Fruit fly (Drosophila melanogaster) whole organism, embryonic: ENCODE data around the gene EndoGI.

Experiments used
- CG10565 ChIP-seq: fragments of 200-800 bp; sonication (Bioruptor generic); optimal IDR thresholded peaks from 3 replicates; lab custom pipeline; 2016; ENCODE audit warnings: missing biosample characterization, mild to moderate bottlenecking, missing genetic modification characterization
- CG12155 ChIP-seq: fragments of 200-800 bp; sonication (Bioruptor generic); optimal IDR thresholded peaks from 3 replicates; lab custom pipeline; 2016; ENCODE audit warnings: missing biosample characterization, missing genetic modification characterization
- CG12219 ChIP-seq: fragments of 200-800 bp; sonication (Bioruptor generic); optimal IDR thresholded peaks from 3 replicates; lab custom pipeline; 2018; ENCODE audit warnings: missing biosample characterization, mild to moderate bottlenecking, missing genetic modification characterization
- CG12659 ChIP-seq: fragments of 200-800 bp; sonication (Bioruptor generic); optimal IDR thresholded peaks from 3 replicates; lab custom pipeline; 2017; ENCODE audit warnings: mild to moderate bottlenecking, missing biosample characterization, missing genetic modification reagents, missing genetic modification characterization
- CG14050 ChIP-seq: fragments of 200-800 bp; sonication (Bioruptor generic); IDR thresholded peaks from 3 replicates; pipeline ENCODE4 v1.3.6; 2022; ENCODE audit warnings: missing biosample characterization, missing genetic modification characterization
- CG1529 ChIP-seq: fragments of 200-800 bp; sonication (Bioruptor generic); optimal IDR thresholded peaks from 3 replicates; lab custom pipeline; 2018; ENCODE audit warnings: missing biosample characterization, missing genetic modification characterization
- CG15514 ChIP-seq: fragments of 200-800 bp; sonication (Bioruptor generic); optimal IDR thresholded peaks from 3 replicates; lab custom pipeline; 2017; ENCODE audit warnings: missing biosample characterization, missing genetic modification characterization, mild to moderate bottlenecking, moderate library complexity, missing genetic modification reagents
- CG16815 ChIP-seq: fragments of 200-800 bp; sonication (Bioruptor generic); optimal IDR thresholded peaks from 3 replicates; lab custom pipeline; 2017; ENCODE audit warnings: missing biosample characterization, mild to moderate bottlenecking, missing genetic modification characterization
- CG17385 ChIP-seq: fragments of 200-800 bp; sonication (Bioruptor generic); optimal IDR thresholded peaks from 3 replicates; lab custom pipeline; 2018; ENCODE audit warnings: missing biosample characterization, mild to moderate bottlenecking, missing genetic modification characterization
- CG1792 ChIP-seq: fragments of 200-800 bp; sonication (Bioruptor generic); optimal IDR thresholded peaks from 2 replicates; lab custom pipeline; 2016; ENCODE audit warnings: missing biosample characterization, missing genetic modification characterization
- CG3163 ChIP-seq: fragments of 200-800 bp; sonication (Bioruptor generic); optimal IDR thresholded peaks from 3 replicates; lab custom pipeline; 2016; ENCODE audit warnings: missing biosample characterization, missing genetic modification characterization
- CG3281 ChIP-seq: fragments of 200-800 bp; sonication (Bioruptor generic); optimal IDR thresholded peaks from 3 replicates; lab custom pipeline; 2017; ENCODE audit warnings: missing biosample characterization, mild to moderate bottlenecking, missing genetic modification characterization
- CG33213 ChIP-seq: fragments of 200-800 bp; sonication (Bioruptor generic); optimal IDR thresholded peaks from 3 replicates; lab custom pipeline; 2016; ENCODE audit warnings: missing biosample characterization, missing genetic modification characterization
- CG4282 ChIP-seq: fragments of 200-800 bp; sonication (Bioruptor generic); optimal IDR thresholded peaks from 2 replicates; lab custom pipeline; 2016; ENCODE audit warnings: missing biosample characterization, missing genetic modification characterization
- CG4730 ChIP-seq: fragments of 200-800 bp; sonication (Bioruptor generic); IDR thresholded peaks from 2 replicates; pipeline ENCODE4 v1.3.6; 2022; ENCODE audit warnings: missing biosample characterization, missing genetic modification characterization
- CG6689 ChIP-seq: fragments of 200-800 bp; sonication (Bioruptor generic); IDR thresholded peaks from 2 replicates; pipeline ENCODE4 v1.3.6; 2022; ENCODE audit warnings: missing biosample characterization, missing genetic modification characterization
- CG7556 ChIP-seq: fragments of 200-800 bp; sonication (Bioruptor generic); optimal IDR thresholded peaks from 2 replicates; lab custom pipeline; 2017; ENCODE audit warnings: missing biosample characterization, mild to moderate bottlenecking, missing genetic modification characterization
- CG9215 ChIP-seq: fragments of 200-800 bp; sonication (Bioruptor generic); IDR thresholded peaks from 2 replicates; pipeline ENCODE4 v1.3.6; 2022; ENCODE audit warnings: missing biosample characterization, missing genetic modification characterization
- CG9727 ChIP-seq: fragments of 200-800 bp; sonication (Bioruptor generic); optimal IDR thresholded peaks from 3 replicates; lab custom pipeline; 2017; ENCODE audit warnings: missing biosample characterization, mild to moderate bottlenecking, missing genetic modification characterization
- CG9817 ChIP-seq: fragments of 200-800 bp; sonication (Bioruptor generic); optimal IDR thresholded peaks from 2 replicates; lab custom pipeline; 2018; ENCODE audit warnings: missing biosample characterization, mild to moderate bottlenecking, missing genetic modification characterization, moderate library complexity
- D19A ChIP-seq: fragments of 200-800 bp; optimal IDR thresholded peaks from 3 replicates; lab custom pipeline; 2019; ENCODE audit warnings: missing biosample characterization, mild to moderate bottlenecking, missing genetic modification characterization, moderate library complexity
- D19B ChIP-seq: fragments of 200-800 bp; sonication (Bioruptor generic); optimal IDR thresholded peaks from 2 replicates; lab custom pipeline; 2017; ENCODE audit warnings: missing biosample characterization, mild to moderate bottlenecking, missing genetic modification characterization
- Dfd ChIP-seq, 2 experiments: fragments of >200 bp; optimal IDR thresholded peaks; 2 replicates each; lab custom pipeline; 2017; ENCODE audit warnings: missing biosample characterization in 2 of 2, missing genetic modification characterization in 2 of 2
- HLH3B ChIP-seq: fragments of 200-800 bp; sonication (Bioruptor generic); IDR thresholded peaks from 2 replicates; pipeline ENCODE4 v1.3.6; 2022; ENCODE audit warnings: missing biosample characterization, missing genetic modification characterization
- Hmr ChIP-seq: fragments of 200-800 bp; sonication (Bioruptor generic); optimal IDR thresholded peaks from 3 replicates; lab custom pipeline; 2017; ENCODE audit warnings: mild to moderate bottlenecking, missing biosample characterization, missing genetic modification reagents, missing genetic modification characterization
- Hr39 ChIP-seq: fragments of >200 bp; optimal IDR thresholded peaks from 2 replicates; lab custom pipeline; 2017
- Hr78 ChIP-seq, 2 experiments: fragments of 200-800 bp in 1 of 2; fragments of >200 bp in 1 of 2; sonication (Bioruptor generic) in 1 of 2; optimal IDR thresholded peaks; 2 replicates each; lab custom pipeline; 2017 to 2019; ENCODE audit warnings: missing biosample characterization in 2 of 2, missing genetic modification characterization in 2 of 2, mild to moderate bottlenecking in 1 of 2, moderate library complexity in 1 of 2
- MTF-1 ChIP-seq: fragments of 200-800 bp; sonication (Bioruptor generic); optimal IDR thresholded peaks from 2 replicates; lab custom pipeline; 2018; ENCODE audit warnings: missing biosample characterization, mild to moderate bottlenecking, missing genetic modification characterization, borderline replicate concordance
- Nf-YC ChIP-seq: fragments of 200-800 bp; optimal IDR thresholded peaks from 3 replicates; lab custom pipeline; 2019; ENCODE audit warnings: missing biosample characterization, mild to moderate bottlenecking, missing genetic modification characterization, moderate library complexity
- Ptx1 ChIP-seq: fragments of 200-800 bp; sonication (Bioruptor generic); IDR thresholded peaks from 2 replicates; pipeline ENCODE4 v1.3.6; 2022; ENCODE audit warnings: missing biosample characterization, missing genetic modification characterization
- Sox100B ChIP-seq: fragments of 200-800 bp; sonication (Bioruptor generic); optimal IDR thresholded peaks from 3 replicates; lab custom pipeline; 2018; ENCODE audit warnings: missing biosample characterization, mild to moderate bottlenecking, missing genetic modification characterization
- Spps ChIP-seq: fragments of 200-800 bp; sonication (Bioruptor generic); optimal IDR thresholded peaks from 2 replicates; lab custom pipeline; 2018; ENCODE audit warnings: missing biosample characterization, mild to moderate bottlenecking, missing genetic modification characterization
- ap ChIP-seq: fragments of 200-800 bp; sonication (Bioruptor generic); IDR thresholded peaks from 2 replicates; pipeline ENCODE4 v1.3.6; 2022; ENCODE audit warnings: missing biosample characterization, missing genetic modification characterization
- btn ChIP-seq: fragments of 200-800 bp; sonication (Bioruptor generic); optimal IDR thresholded peaks from 2 replicates; lab custom pipeline; 2016; ENCODE audit warnings: missing biosample characterization, missing genetic modification characterization
- crc ChIP-seq: fragments of 200-800 bp; sonication (Bioruptor generic); optimal IDR thresholded peaks from 2 replicates; lab custom pipeline; 2016; ENCODE audit warnings: missing biosample characterization, missing genetic modification characterization
- dm ChIP-seq: fragments of 200-800 bp; sonication (Bioruptor generic); optimal IDR thresholded peaks from 3 replicates; lab custom pipeline; 2016; ENCODE audit warnings: missing biosample characterization, missing genetic modification characterization
- fd3F ChIP-seq: fragments of 200-800 bp; sonication (Bioruptor generic); optimal IDR thresholded peaks from 2 replicates; lab custom pipeline; 2018; ENCODE audit warnings: missing biosample characterization, mild to moderate bottlenecking, missing genetic modification characterization, moderate library complexity
- gcm2 ChIP-seq: fragments of 200-800 bp; sonication (Bioruptor generic); optimal IDR thresholded peaks from 2 replicates; lab custom pipeline; 2016; ENCODE audit warnings: missing biosample characterization, missing genetic modification characterization
- ind ChIP-seq: fragments of 200-800 bp; sonication (Bioruptor generic); optimal IDR thresholded peaks from 3 replicates; lab custom pipeline; 2016; ENCODE audit warnings: missing biosample characterization, missing genetic modification characterization
- klu ChIP-seq: fragments of 200-800 bp; sonication (Bioruptor generic); IDR thresholded peaks from 2 replicates; pipeline ENCODE4 v1.3.6; 2022; ENCODE audit warnings: missing biosample characterization, missing genetic modification characterization
- lbe ChIP-seq: fragments of 200-800 bp; sonication (Bioruptor generic); optimal IDR thresholded peaks from 2 replicates; lab custom pipeline; 2016; ENCODE audit warnings: missing biosample characterization, mild to moderate bottlenecking, missing genetic modification characterization
- lola ChIP-seq, 3 experiments: fragments of >200 bp in 2 of 3; fragments of 200-800 bp in 1 of 3; sonication (Bioruptor generic) in 1 of 3; optimal IDR thresholded peaks; 2 replicates each; lab custom pipeline; 2017 to 2019; ENCODE audit warnings: missing biosample characterization in 3 of 3, missing genetic modification characterization in 3 of 3, mild to moderate bottlenecking in 1 of 3, moderate library complexity in 1 of 3
- lov ChIP-seq, 2 experiments: fragments of 200-800 bp in 1 of 2; fragments of >200 bp in 1 of 2; sonication (Bioruptor generic) in 1 of 2; IDR thresholded peaks in 1 of 2; optimal IDR thresholded peaks in 1 of 2; 2 replicates in 1 of 2; 3 replicates in 1 of 2; pipeline versions ENCODE4 v1.3.6 to Lab custom; 2017 to 2022; ENCODE audit warnings: missing biosample characterization in 1 of 2, missing genetic modification characterization in 1 of 2
- maf-S ChIP-seq: fragments of 200-800 bp; sonication (Bioruptor generic); optimal IDR thresholded peaks from 2 replicates; lab custom pipeline; 2016; ENCODE audit warnings: missing biosample characterization, missing genetic modification characterization
- pb ChIP-seq: fragments of 200-800 bp; sonication (Bioruptor generic); optimal IDR thresholded peaks from 3 replicates; lab custom pipeline; 2016; ENCODE audit warnings: missing biosample characterization, missing genetic modification characterization
- pzg ChIP-seq: fragments of 200-800 bp; sonication (Bioruptor generic); optimal IDR thresholded peaks from 3 replicates; lab custom pipeline; 2018; ENCODE audit warnings: missing biosample characterization, mild to moderate bottlenecking, missing genetic modification characterization, moderate library complexity
- sens ChIP-seq: fragments of 200-800 bp; sonication (Bioruptor generic); peaks from one replicate; lab custom pipeline; 2016; ENCODE audit warnings: missing biosample characterization, missing genetic modification characterization
- seq ChIP-seq: fragments of 200-800 bp; sonication (Bioruptor generic); IDR thresholded peaks from 2 replicates; pipeline ENCODE4 v1.3.6; 2022; ENCODE audit warnings: missing biosample characterization, missing genetic modification characterization
- sima ChIP-seq: fragments of 200-800 bp; sonication (Bioruptor generic); optimal IDR thresholded peaks from 2 replicates; lab custom pipeline; 2016; ENCODE audit warnings: missing biosample characterization, missing genetic modification characterization

Gene EndoGI

dm6 chr2L:16284306-16285299, 27.1 kb downstream of the EndoGI start (continued):
- TF ChIP-seq CG7556 (peak; percentile 13), pb (GFP tag; lab: Kevin White, UChicago) (no peak), D19B (peak; percentile 46), lbe (peak; percentile 64), CG12155 (GFP tag; lab: Kevin White, UChicago) (peak; percentile 34), lola (GFP tag; optimal IDR thresholded peaks at IDR 0.05; lab: Kevin White, UChicago) (no peak), gcm2 (GFP tag; lab: Kevin White, UChicago) (peak; percentile 47), HLH3B (GFP tag; lab: Robert Waterston, UW) (no peak), sima (GFP tag; lab: Kevin White, UChicago) (no peak), CG14050 (no peak), Hr78 (GFP tag; optimal IDR thresholded peaks at IDR 0.05; lab: Kevin White, UChicago) (no peak), CG9817 (tag; lab: Kevin White, UChicago) (no peak), ind (peak; percentile 50), D19A (tag; lab: Kevin White, UChicago) (no peak), CG16815 (GFP tag; lab: Kevin White, UChicago) (no peak), Hr39 (lab: Kevin White, UChicago) (no peak), seq (GFP tag; lab: Robert Waterston, UW) (no peak), lov (optimal IDR thresholded peaks at IDR 0.05; lab: Kevin White, UChicago) (no peak), lov (GFP tag; IDR thresholded peaks at IDR 0.05; lab: Robert Waterston, UW) (no peak), ap (GFP tag; lab: Robert Waterston, UW) (no peak), fd3F (GFP tag; lab: Kevin White, UChicago) (no peak), Sox100B (GFP tag; lab: Kevin White, UChicago) (peak; percentile 25), sens (peak; percentile 94), Dfd (GFP tag; optimal IDR thresholded peaks at IDR 0.05; lab: Kevin White, UChicago) (no peak), CG12659 (GFP tag; lab: Kevin White, UChicago) (peak; percentile 47), CG9727 (GFP tag; lab: Kevin White, UChicago) (peak; percentile 45), CG3163 (GFP tag; lab: Kevin White, UChicago) (peak; percentile 78), Nf-YC (tag; lab: Kevin White, UChicago) (peak; percentile 1), MTF-1 (GFP tag; lab: Kevin White, UChicago) (no peak), crc (GFP tag; lab: Kevin White, UChicago) (no peak), CG15514 (GFP tag; lab: Kevin White, UChicago) (peak; percentile 36), CG17385 (GFP tag; lab: Kevin White, UChicago) (peak; percentile 27), CG4282 (GFP tag; lab: Kevin White, UChicago) (peak; percentile 9), Hmr (GFP tag; lab: Kevin White, UChicago) (peak; percentile 74), pzg (GFP tag; lab: Kevin White, UChicago) (no peak), Spps (tag; lab: Kevin White, UChicago) (no peak), CG10565 (GFP tag; lab: Kevin White, UChicago) (no peak), btn (GFP tag; lab: Kevin White, UChicago) (no peak), CG1529 (GFP tag; lab: Kevin White, UChicago) (no peak), CG6689 (GFP tag; lab: Robert Waterston, UW) (no peak), Ptx1 (GFP tag; lab: Robert Waterston, UW) (no peak), maf-S (GFP tag; lab: Kevin White, UChicago) (peak; percentile 8), dm (GFP tag; lab: Kevin White, UChicago) (peak; percentile 47), CG3281 (GFP tag; lab: Kevin White, UChicago) (peak; percentile 83), CG12219 (GFP tag; lab: Kevin White, UChicago) (peak; percentile 47), CG9215 (GFP tag; lab: Robert Waterston, UW) (no peak), CG33213 (GFP tag; lab: Kevin White, UChicago) (no peak), CG4730 (GFP tag; lab: Robert Waterston, UW) (no peak), klu (GFP tag; lab: Robert Waterston, UW) (no peak), CG1792 (peak; percentile 3)
